Worm (Caenorhabditis elegans): Measurements from ENCODE around the gene Y44A6D.1.

DNA sequence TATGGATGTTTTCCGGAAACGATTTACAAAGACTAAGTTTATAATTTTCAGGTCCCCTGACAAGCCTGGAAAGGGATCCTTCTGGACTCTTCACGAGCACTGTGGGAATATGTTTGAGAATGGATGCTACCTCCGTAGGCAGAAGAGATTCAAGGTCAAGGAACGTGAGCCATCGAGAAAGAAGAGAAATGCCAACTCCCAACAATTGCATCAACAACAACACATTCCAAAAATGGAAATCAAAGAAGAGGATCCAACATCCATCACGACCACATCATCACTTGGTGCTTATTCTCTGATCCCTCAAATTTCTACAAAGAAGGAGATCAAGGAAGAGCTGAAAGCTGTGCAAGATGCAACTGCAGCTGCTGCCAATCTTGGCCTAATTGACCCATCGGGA, 31.7 kb downstream of the Y44A6D.1 start:
- no peak for TF ChIP-seq him-1 (tag; optimal IDR thresholded peaks at IDR 0.05)
- no peak for TF ChIP-seq dao-5 (tag; optimal IDR thresholded peaks at IDR 0.05)
